Worm (Caenorhabditis elegans) whole organism, L1 larva: ENCODE measurements around the gene Y62H9A.16.

ENCODE experiments used
- C16A3.4 ChIP-seq: fragments of 150-350 bp; optimal IDR thresholded peaks from 2 replicates; lab custom pipeline; 2014; ENCODE audit warnings: missing biosample characterization, missing genetic modification characterization
- C34B4.2 ChIP-seq: sonication (generic microtip); optimal IDR thresholded peaks from 2 replicates; lab custom pipeline; 2017; ENCODE audit warnings: mild to moderate bottlenecking, missing genetic modification characterization, missing compliant biosample characterization
- F16B12.6 ChIP-seq: fragments of 150-350 bp; optimal IDR thresholded peaks from 2 replicates; lab custom pipeline; 2014; ENCODE audit warnings: missing biosample characterization, missing genetic modification characterization
- alr-1 ChIP-seq: fragments of 200-800 bp; sonication (Bioruptor generic); optimal IDR thresholded peaks from 2 replicates; lab custom pipeline; 2018; ENCODE audit warnings: borderline replicate concordance, mild to moderate bottlenecking, missing genetic modification characterization, missing compliant biosample characterization
- blmp-1 ChIP-seq: fragments of 150-350 bp; optimal IDR thresholded peaks from 2 replicates; lab custom pipeline; 2014; ENCODE audit warnings: missing biosample characterization, missing genetic modification characterization
- ceh-8 ChIP-seq: fragments of 200-800 bp; sonication (Bioruptor generic); optimal IDR thresholded peaks from 2 replicates; lab custom pipeline; 2018; ENCODE audit warnings: mild to moderate bottlenecking, missing genetic modification characterization, moderate library complexity, missing compliant biosample characterization
- ceh-82 ChIP-seq, 3 experiments: fragments of 150-350 bp in 1 of 3; sonication (generic microtip) in 2 of 3; optimal IDR thresholded peaks; 2 replicates each; lab custom pipeline; 2014 to 2017; ENCODE audit warnings: missing biosample characterization in 3 of 3, missing genetic modification characterization in 3 of 3
- ceh-88 ChIP-seq: fragments of 200-800 bp; sonication (Bioruptor generic); IDR thresholded peaks from 2 replicates; pipeline ENCODE4 v1.3.6; 2022; ENCODE audit warnings: missing genetic modification characterization, missing compliant biosample characterization
- ces-1 ChIP-seq: fragments of 150-350 bp; optimal IDR thresholded peaks from 2 replicates; lab custom pipeline; 2014; ENCODE audit warnings: missing biosample characterization, missing genetic modification reagents, missing genetic modification characterization
- dpl-1 ChIP-seq, 3 experiments: fragments of 150-350 bp in 2 of 3; sonication (generic microtip) in 1 of 3; optimal IDR thresholded peaks; 2 replicates each; lab custom pipeline; 2014 to 2017; ENCODE audit warnings: missing biosample characterization in 3 of 3, missing genetic modification characterization in 3 of 3, missing genetic modification reagents in 3 of 3
- dsc-1 ChIP-seq: sonication (generic microtip); optimal IDR thresholded peaks from 2 replicates; lab custom pipeline; 2016; ENCODE audit warnings: mild to moderate bottlenecking, missing genetic modification characterization, missing compliant biosample characterization
- efl-1 ChIP-seq, 4 experiments: fragments of 150-350 bp; optimal IDR thresholded peaks in 3 of 4; peaks in 1 of 4; 1 replicate in 1 of 4; 2 replicates in 3 of 4; lab custom pipeline; 2014; ENCODE audit warnings: missing biosample characterization in 2 of 4, missing genetic modification characterization in 2 of 4, missing genetic modification reagents in 2 of 4
- egl-13 ChIP-seq: sonication (generic microtip); optimal IDR thresholded peaks from 2 replicates; lab custom pipeline; 2016; ENCODE audit warnings: missing genotype, missing genetic modification reagents, missing genetic modification characterization, missing compliant biosample characterization
- elt-2 ChIP-seq: sonication (generic microtip); optimal IDR thresholded peaks from 2 replicates; lab custom pipeline; 2016; ENCODE audit warnings: missing genetic modification characterization, mild to moderate bottlenecking, inconsistent platforms, missing compliant biosample characterization, missing genetic modification reagents
- elt-3 ChIP-seq, 6 experiments: fragments of 150-350 bp in 1 of 6; sonication (generic microtip); optimal IDR thresholded peaks; 2 replicates each; lab custom pipeline; 2017 to 2018; ENCODE audit warnings: missing biosample characterization in 6 of 6, missing genetic modification characterization in 6 of 6, inconsistent platforms in 1 of 6
- fkh-8 ChIP-seq: sonication (generic microtip); optimal IDR thresholded peaks from 2 replicates; lab custom pipeline; 2016; ENCODE audit warnings: mild to moderate bottlenecking, missing genetic modification characterization, missing compliant biosample characterization
- fos-1 ChIP-seq: fragments of 150-350 bp; optimal IDR thresholded peaks from 2 replicates; lab custom pipeline; 2014; ENCODE audit warnings: missing biosample characterization, missing genetic modification characterization
- hpl-2 ChIP-seq: fragments of 150-350 bp; optimal IDR thresholded peaks from 2 replicates; lab custom pipeline; 2014; ENCODE audit warnings: missing biosample characterization, missing genetic modification reagents, missing genetic modification characterization
- irx-1 ChIP-seq: sonication (generic microtip); optimal IDR thresholded peaks from 2 replicates; lab custom pipeline; 2016; ENCODE audit warnings: missing genetic modification characterization, missing compliant biosample characterization
- lin-14 ChIP-seq: fragments of 200-800 bp; sonication (Bioruptor generic); optimal IDR thresholded peaks from 2 replicates; lab custom pipeline; 2018; ENCODE audit warnings: mild to moderate bottlenecking, missing genetic modification characterization, moderate library complexity, missing compliant biosample characterization
- lin-35 ChIP-seq, 2 experiments: fragments of 150-350 bp; optimal IDR thresholded peaks; 2 replicates each; lab custom pipeline; 2014; ENCODE audit warnings: missing biosample characterization in 2 of 2, missing genetic modification characterization in 2 of 2, missing genetic modification reagents in 2 of 2
- lsy-2 ChIP-seq, 2 experiments: fragments of 150-350 bp; optimal IDR thresholded peaks; 2 replicates each; lab custom pipeline; 2014; ENCODE audit warnings: missing biosample characterization in 2 of 2, missing genetic modification characterization in 2 of 2
- mdl-1 ChIP-seq, 2 experiments: fragments of 150-350 bp; optimal IDR thresholded peaks; 2 replicates each; lab custom pipeline; 2014 to 2017; ENCODE audit warnings: missing biosample characterization in 2 of 2, missing genetic modification characterization in 2 of 2, inconsistent platforms in 1 of 2
- mef-2 ChIP-seq: fragments of 150-350 bp; optimal IDR thresholded peaks from 2 replicates; lab custom pipeline; 2014; ENCODE audit warnings: missing biosample characterization, missing genetic modification characterization
- mep-1 ChIP-seq: fragments of 150-350 bp; optimal IDR thresholded peaks from 2 replicates; lab custom pipeline; 2014; ENCODE audit warnings: missing biosample characterization, missing genetic modification characterization
- nhr-11 ChIP-seq: fragments of 150-350 bp; optimal IDR thresholded peaks from 2 replicates; lab custom pipeline; 2014; ENCODE audit warnings: missing biosample characterization, missing genetic modification characterization
- nhr-19 ChIP-seq: fragments of 200-800 bp; sonication (Bioruptor generic); conservative IDR thresholded peaks from 2 replicates; pipeline ENCODE4 v1.3.6; 2022; ENCODE audit warnings: missing genetic modification characterization, missing compliant biosample characterization
- nhr-20 ChIP-seq: sonication (generic microtip); optimal IDR thresholded peaks from 2 replicates; lab custom pipeline; 2016; ENCODE audit warnings: mild to moderate bottlenecking, missing genetic modification characterization, missing compliant biosample characterization
- nhr-47 ChIP-seq: sonication (generic microtip); optimal IDR thresholded peaks from 2 replicates; lab custom pipeline; 2016; ENCODE audit warnings: mild to moderate bottlenecking, missing genetic modification characterization, moderate library complexity, missing compliant biosample characterization
- nhr-71 ChIP-seq: sonication (generic microtip); optimal IDR thresholded peaks from 2 replicates; lab custom pipeline; 2016; ENCODE audit warnings: mild to moderate bottlenecking, missing genetic modification characterization, moderate library complexity, missing compliant biosample characterization
- nhr-76 ChIP-seq: sonication (generic microtip); optimal IDR thresholded peaks from 2 replicates; lab custom pipeline; 2017; ENCODE audit warnings: missing biosample characterization, missing genetic modification characterization
- nhr-77 ChIP-seq: fragments of 150-350 bp; optimal IDR thresholded peaks from 2 replicates; lab custom pipeline; 2014; ENCODE audit warnings: missing biosample characterization, missing genetic modification characterization
- nhr-90 ChIP-seq: sonication (generic microtip); optimal IDR thresholded peaks from 2 replicates; lab custom pipeline; 2016; ENCODE audit warnings: mild to moderate bottlenecking, missing genetic modification characterization, missing compliant biosample characterization; ENCODE audit not compliant: poor library complexity
- pqm-1 ChIP-seq: sonication (generic microtip); optimal IDR thresholded peaks from 3 replicates; lab custom pipeline; 2017; ENCODE audit warnings: missing biosample characterization, missing genetic modification characterization
- rnt-1 ChIP-seq: sonication (generic microtip); optimal IDR thresholded peaks from 2 replicates; lab custom pipeline; 2016; ENCODE audit warnings: mild to moderate bottlenecking, missing genetic modification characterization, moderate library complexity, missing compliant biosample characterization
- skn-1 ChIP-seq: fragments of 150-350 bp; optimal IDR thresholded peaks from 2 replicates; lab custom pipeline; 2014; ENCODE audit warnings: missing biosample characterization, missing genetic modification characterization
- snu-23 ChIP-seq: sonication (generic microtip); optimal IDR thresholded peaks from 2 replicates; lab custom pipeline; 2016; ENCODE audit warnings: missing genetic modification characterization, missing compliant biosample characterization
- swsn-7 ChIP-seq: sonication (generic microtip); optimal IDR thresholded peaks from 2 replicates; lab custom pipeline; 2016; ENCODE audit warnings: missing genetic modification characterization, missing compliant biosample characterization
- tbx-2 ChIP-seq: sonication (generic microtip); optimal IDR thresholded peaks from 2 replicates; lab custom pipeline; 2016; ENCODE audit warnings: missing genetic modification characterization, missing compliant biosample characterization
- unc-130 ChIP-seq: fragments of 150-350 bp; optimal IDR thresholded peaks from 2 replicates; lab custom pipeline; 2017; ENCODE audit warnings: missing biosample characterization, missing genetic modification characterization, inconsistent platforms
- unc-86 ChIP-seq: sonication (generic microtip); optimal IDR thresholded peaks from 2 replicates; lab custom pipeline; 2016; ENCODE audit warnings: missing genetic modification characterization, missing compliant biosample characterization
- xbp-1 ChIP-seq: sonication (generic microtip); optimal IDR thresholded peaks from 2 replicates; lab custom pipeline; 2016; ENCODE audit warnings: missing genetic modification characterization, missing compliant biosample characterization

The Y62H9A.16 gene

ce11 chrX:11946788-11947463, 28.8 kb downstream of the Y62H9A.16 start, which contains the start of gene nfya-1:
TSS of gene nfya-1 (minus strand) at chrX:11946838.
- no peak for TF ChIP-seq alr-1 (tag; lab: Kevin White, UChicago)
- peak; percentile 32 for TF ChIP-seq xbp-1
- TF ChIP-seq C16A3.4 (tag; lab: Kevin White, UChicago): peak; percentile 47
- no peak for TF ChIP-seq fkh-8
- TF ChIP-seq irx-1: no peak
- TF ChIP-seq dpl-1 (GFP tag; optimal IDR thresholded peaks at IDR 0.05; lab: Kevin White, UChicago): peak in 2 of 3 experiments; percentile 9 to 31
- TF ChIP-seq lsy-2 (tag; optimal IDR thresholded peaks at IDR 0.05; lab: Kevin White, UChicago): peak; percentile 33 to 68
- peak; percentile 63 for TF ChIP-seq unc-130 (tag; lab: Kevin White, UChicago)
- TF ChIP-seq C34B4.2 (tag; lab: Kevin White, UChicago): no peak
- TF ChIP-seq pqm-1: no peak
- no peak for TF ChIP-seq ceh-88
- TF ChIP-seq lin-35 (GFP tag; optimal IDR thresholded peaks at IDR 0.05; lab: Kevin White, UChicago): peak; percentile 45 to 77
- no peak for TF ChIP-seq elt-2
- TF ChIP-seq mep-1: peak; percentile 84
- peak; percentile 43 for TF ChIP-seq swsn-7 (tag; lab: Kevin White, UChicago)
- peak; percentile 91 for TF ChIP-seq F16B12.6 (tag; lab: Kevin White, UChicago)
- peak; percentile 62 for TF ChIP-seq nhr-47 (tag; lab: Kevin White, UChicago)
- TF ChIP-seq fos-1: no peak
- TF ChIP-seq ces-1: no peak
- peak; percentile 5 for TF ChIP-seq ceh-8 (GFP tag; lab: Kevin White, UChicago)
- no peak for TF ChIP-seq mef-2 (tag; lab: Kevin White, UChicago)
- peak; percentile 9 for TF ChIP-seq tbx-2 (tag; lab: Kevin White, UChicago)
- peak; percentile 25; the same call in 1 of the 2 replicates for TF ChIP-seq nhr-19 (GFP tag; lab: Robert Waterston, UW)
- peak; percentile 50 for TF ChIP-seq nhr-20 (tag; lab: Kevin White, UChicago)
- TF ChIP-seq rnt-1 (tag; lab: Kevin White, UChicago): peak; percentile 64
- TF ChIP-seq nhr-71 (tag; lab: Kevin White, UChicago): peak; percentile 45
- peak in 2 of 3 experiments; percentile 23 to 79 for TF ChIP-seq ceh-82 (tag; optimal IDR thresholded peaks at IDR 0.05; lab: Kevin White, UChicago)
- TF ChIP-seq unc-86 (tag; lab: Kevin White, UChicago): peak; percentile 33
- TF ChIP-seq lin-14 (GFP tag; lab: Kevin White, UChicago): peak; percentile 75
- peak; percentile 73 for TF ChIP-seq snu-23 (GFP tag; lab: Kevin White, UChicago)
- TF ChIP-seq skn-1 (tag; lab: Kevin White, UChicago): no peak
- peak; percentile 73 for TF ChIP-seq blmp-1 (tag; lab: Kevin White, UChicago)
- TF ChIP-seq nhr-77: peak; percentile 2
- TF ChIP-seq nhr-76 (tag; lab: Kevin White, UChicago): no peak
- TF ChIP-seq hpl-2 (GFP tag; lab: Kevin White, UChicago): no peak
- peak; percentile 24 for TF ChIP-seq dsc-1 (tag; lab: Kevin White, UChicago)
- peak; percentile 25 to 34 for TF ChIP-seq efl-1 (optimal IDR thresholded peaks at IDR 0.05; lab: Kevin White, UChicago)
- TF ChIP-seq efl-1 (GFP tag; optimal IDR thresholded peaks at IDR 0.05 in 1 of 2; lab: Kevin White, UChicago): peak in 1 of 2 experiments; percentile 90
- peak; percentile 37 for TF ChIP-seq nhr-90 (tag; lab: Kevin White, UChicago)
- no peak for TF ChIP-seq egl-13
- peak in 1 of 6 experiments; percentile 64 for TF ChIP-seq elt-3 (tag; optimal IDR thresholded peaks at IDR 0.05; lab: Kevin White, UChicago)
- no peak for TF ChIP-seq nhr-11 (tag; lab: Kevin White, UChicago)
- peak in 1 of 2 experiments; percentile 35 for TF ChIP-seq mdl-1 (tag; optimal IDR thresholded peaks at IDR 0.05; lab: Kevin White, UChicago)
